Fruit fly (Drosophila melanogaster) whole organism, embryonic: Measurements from ENCODE around the gene nonC.

Source experiments
- Aef1 ChIP-seq: fragments of 200-800 bp; sonication (Bioruptor generic); IDR thresholded peaks from 3 replicates; pipeline ENCODE4 v1.3.6; 2022; ENCODE audit warnings: missing biosample characterization, missing genetic modification characterization
- Blimp-1 ChIP-seq: fragments of 200-800 bp; sonication (Bioruptor generic); optimal IDR thresholded peaks from 3 replicates; lab custom pipeline; 2018; ENCODE audit warnings: missing biosample characterization, missing genetic modification characterization, mild to moderate bottlenecking, moderate library complexity, missing genetic modification reagents
- CG11504 ChIP-seq: fragments of 200-800 bp; sonication (Bioruptor generic); optimal IDR thresholded peaks from 3 replicates; lab custom pipeline; 2019; ENCODE audit warnings: missing biosample characterization, mild to moderate bottlenecking, missing genetic modification characterization, moderate library complexity
- CG11723 ChIP-seq: fragments of 200-800 bp; sonication (Bioruptor generic); optimal IDR thresholded peaks from 2 replicates; lab custom pipeline; 2017; ENCODE audit warnings: missing biosample characterization, mild to moderate bottlenecking, missing genetic modification characterization
- CG12299 ChIP-seq: fragments of 200-800 bp; sonication (Bioruptor generic); optimal IDR thresholded peaks from 2 replicates; lab custom pipeline; 2018; ENCODE audit warnings: missing biosample characterization, mild to moderate bottlenecking, missing genetic modification characterization
- CG13287 ChIP-seq: fragments of 200-800 bp; sonication (Bioruptor generic); IDR thresholded peaks from 2 replicates; pipeline ENCODE4 v1.3.6; 2022; ENCODE audit warnings: missing biosample characterization, missing genetic modification characterization; ENCODE audit not compliant: partially characterized antibody
- CG17328 ChIP-seq: fragments of 200-800 bp; sonication (Bioruptor generic); IDR thresholded peaks from 2 replicates; pipeline ENCODE4 v1.3.6; 2022; ENCODE audit warnings: missing biosample characterization, missing genetic modification characterization
- CG17359 ChIP-seq: fragments of 200-800 bp; sonication (Bioruptor generic); optimal IDR thresholded peaks from 3 replicates; lab custom pipeline; 2018; ENCODE audit warnings: missing biosample characterization, mild to moderate bottlenecking, missing genetic modification characterization, moderate library complexity
- CG17385 ChIP-seq: fragments of 200-800 bp; sonication (Bioruptor generic); optimal IDR thresholded peaks from 3 replicates; lab custom pipeline; 2018; ENCODE audit warnings: missing biosample characterization, mild to moderate bottlenecking, missing genetic modification characterization
- CG18476 ChIP-seq: fragments of 200-800 bp; sonication (Bioruptor generic); optimal IDR thresholded peaks from 2 replicates; lab custom pipeline; 2016; ENCODE audit warnings: missing biosample characterization, mild to moderate bottlenecking, missing genetic modification characterization
- CG2120 ChIP-seq: fragments of 200-800 bp; sonication (Bioruptor generic); optimal IDR thresholded peaks from 3 replicates; lab custom pipeline; 2016; ENCODE audit warnings: missing biosample characterization, missing genetic modification characterization
- CG2889 ChIP-seq: fragments of 200-800 bp; sonication (Bioruptor generic); IDR thresholded peaks from 3 replicates; pipeline ENCODE4 v1.3.6; 2022; ENCODE audit warnings: missing biosample characterization, missing genetic modification characterization
- CG32767 ChIP-seq: fragments of 200-800 bp; sonication (Bioruptor generic); IDR thresholded peaks from 2 replicates; pipeline ENCODE4 v1.3.6; 2022; ENCODE audit warnings: missing biosample characterization, missing genetic modification characterization
- CG3281 ChIP-seq: fragments of 200-800 bp; sonication (Bioruptor generic); optimal IDR thresholded peaks from 3 replicates; lab custom pipeline; 2017; ENCODE audit warnings: missing biosample characterization, mild to moderate bottlenecking, missing genetic modification characterization
- CG34422 ChIP-seq: fragments of 200-800 bp; sonication (Bioruptor generic); IDR thresholded peaks from 3 replicates; pipeline ENCODE4 v1.3.6; 2022; ENCODE audit warnings: missing biosample characterization, missing genetic modification characterization
- CG42726 ChIP-seq: fragments of 200-800 bp; sonication (Bioruptor generic); IDR thresholded peaks from 2 replicates; pipeline ENCODE4 v1.3.6; 2022; ENCODE audit warnings: missing biosample characterization, missing genetic modification characterization; ENCODE audit not compliant: partially characterized antibody
- CG6813 ChIP-seq: fragments of 200-800 bp; sonication (Bioruptor generic); optimal IDR thresholded peaks from 2 replicates; lab custom pipeline; 2017; ENCODE audit warnings: missing biosample characterization, missing genetic modification characterization, mild to moderate bottlenecking, moderate library complexity, missing genetic modification reagents
- CG8388 ChIP-seq: fragments of 200-800 bp; sonication (Bioruptor generic); optimal IDR thresholded peaks from 2 replicates; lab custom pipeline; 2019; ENCODE audit warnings: missing biosample characterization, mild to moderate bottlenecking, missing genetic modification characterization, moderate library complexity
- CG9727 ChIP-seq: fragments of 200-800 bp; sonication (Bioruptor generic); optimal IDR thresholded peaks from 3 replicates; lab custom pipeline; 2017; ENCODE audit warnings: missing biosample characterization, mild to moderate bottlenecking, missing genetic modification characterization
- CoRest ChIP-seq: fragments of 200-800 bp; sonication (Bioruptor generic); optimal IDR thresholded peaks from 3 replicates; lab custom pipeline; 2018; ENCODE audit warnings: missing biosample characterization, mild to moderate bottlenecking, missing genetic modification characterization, moderate library complexity
- CrebB ChIP-seq: fragments of 200-800 bp; sonication (Bioruptor generic); optimal IDR thresholded peaks from 3 replicates; lab custom pipeline; 2018; ENCODE audit warnings: missing biosample characterization, mild to moderate bottlenecking, missing genetic modification characterization
- Deaf1 ChIP-seq: fragments of 200-800 bp; optimal IDR thresholded peaks from 3 replicates; lab custom pipeline; 2019; ENCODE audit warnings: missing biosample characterization, mild to moderate bottlenecking, missing genetic modification characterization, moderate library complexity
- Hmx ChIP-seq: fragments of 200-800 bp; sonication (Bioruptor generic); optimal IDR thresholded peaks from 2 replicates; lab custom pipeline; 2016; ENCODE audit warnings: missing biosample characterization, missing genetic modification characterization
- Jarid2 ChIP-seq: fragments of 200-800 bp; sonication (Bioruptor generic); optimal IDR thresholded peaks from 3 replicates; lab custom pipeline; 2017; ENCODE audit warnings: mild to moderate bottlenecking, missing biosample characterization, missing genetic modification reagents, missing genetic modification characterization
- Lhr ChIP-seq: fragments of 200-800 bp; sonication (Bioruptor generic); optimal IDR thresholded peaks from 3 replicates; lab custom pipeline; 2017; ENCODE audit warnings: mild to moderate bottlenecking, missing biosample characterization, missing genetic modification reagents, missing genetic modification characterization
- Rfx ChIP-seq: fragments of 200-800 bp; sonication (Bioruptor generic); IDR thresholded peaks from 2 replicates; pipeline ENCODE4 v1.3.6; 2022; ENCODE audit warnings: missing biosample characterization, missing genetic modification characterization
- Sox100B ChIP-seq: fragments of 200-800 bp; sonication (Bioruptor generic); optimal IDR thresholded peaks from 3 replicates; lab custom pipeline; 2018; ENCODE audit warnings: missing biosample characterization, mild to moderate bottlenecking, missing genetic modification characterization
- abd-A ChIP-seq: fragments of 200-800 bp; sonication (Bioruptor generic); optimal IDR thresholded peaks from 3 replicates; lab custom pipeline; 2019; ENCODE audit warnings: missing biosample characterization, mild to moderate bottlenecking, missing genetic modification characterization, moderate library complexity
- amos ChIP-seq: fragments of 200-800 bp; sonication (Bioruptor generic); IDR thresholded peaks from 2 replicates; pipeline ENCODE4 v1.3.6; 2022; ENCODE audit warnings: missing biosample characterization, missing genetic modification characterization; ENCODE audit not compliant: partially characterized antibody
- aop ChIP-seq: fragments of 200-800 bp; sonication (Bioruptor generic); IDR thresholded peaks from 2 replicates; pipeline ENCODE4 v1.3.6; 2022; ENCODE audit warnings: missing biosample characterization, missing genetic modification characterization
- ap ChIP-seq: fragments of 200-800 bp; sonication (Bioruptor generic); IDR thresholded peaks from 2 replicates; pipeline ENCODE4 v1.3.6; 2022; ENCODE audit warnings: missing biosample characterization, missing genetic modification characterization
- ase ChIP-seq: fragments of 200-800 bp; sonication (Bioruptor generic); IDR thresholded peaks from 3 replicates; pipeline ENCODE4 v1.3.6; 2022; ENCODE audit warnings: missing biosample characterization, missing genetic modification characterization
- ci ChIP-seq: fragments of 200-800 bp; sonication (Bioruptor generic); IDR thresholded peaks from 3 replicates; pipeline ENCODE4 v1.3.6; 2022; ENCODE audit warnings: missing biosample characterization, missing genetic modification characterization
- crol ChIP-seq: fragments of 200-800 bp; sonication (Bioruptor generic); IDR thresholded peaks from 2 replicates; pipeline ENCODE4 v1.3.6; 2022; ENCODE audit warnings: missing biosample characterization, missing genetic modification characterization
- gcm2 ChIP-seq: fragments of 200-800 bp; sonication (Bioruptor generic); optimal IDR thresholded peaks from 2 replicates; lab custom pipeline; 2016; ENCODE audit warnings: missing biosample characterization, missing genetic modification characterization
- gsb-n ChIP-seq: fragments of 200-800 bp; sonication (Bioruptor generic); optimal IDR thresholded peaks from 3 replicates; lab custom pipeline; 2018; ENCODE audit warnings: missing biosample characterization, mild to moderate bottlenecking, missing genetic modification characterization
- lab ChIP-seq: fragments of 200-800 bp; sonication (Bioruptor generic); optimal IDR thresholded peaks from 3 replicates; lab custom pipeline; 2017; ENCODE audit warnings: missing biosample characterization, missing genetic modification characterization, mild to moderate bottlenecking, moderate library complexity, missing genetic modification reagents
- lov ChIP-seq, 2 experiments: fragments of 200-800 bp in 1 of 2; fragments of >200 bp in 1 of 2; sonication (Bioruptor generic) in 1 of 2; IDR thresholded peaks in 1 of 2; optimal IDR thresholded peaks in 1 of 2; 2 replicates in 1 of 2; 3 replicates in 1 of 2; pipeline versions ENCODE4 v1.3.6 to Lab custom; 2017 to 2022; ENCODE audit warnings: missing biosample characterization in 1 of 2, missing genetic modification characterization in 1 of 2
- nerfin-1 ChIP-seq: fragments of 200-800 bp; sonication (Bioruptor generic); optimal IDR thresholded peaks from 3 replicates; lab custom pipeline; 2019; ENCODE audit warnings: missing biosample characterization, mild to moderate bottlenecking, missing genetic modification characterization, moderate library complexity
- nom ChIP-seq: fragments of 200-800 bp; sonication (Bioruptor generic); optimal IDR thresholded peaks from 2 replicates; lab custom pipeline; 2017; ENCODE audit warnings: missing biosample characterization, missing genetic modification characterization, mild to moderate bottlenecking, moderate library complexity, missing genetic modification reagents
- psq ChIP-seq: fragments of 200-800 bp; sonication (Bioruptor generic); optimal IDR thresholded peaks from 2 replicates; lab custom pipeline; 2017; ENCODE audit warnings: missing biosample characterization, missing genetic modification characterization
- pum ChIP-seq: fragments of 200-800 bp; sonication (Bioruptor generic); optimal IDR thresholded peaks from 2 replicates; lab custom pipeline; 2016; ENCODE audit warnings: missing biosample characterization, missing genetic modification characterization
- rib ChIP-seq: fragments of 200-800 bp; sonication (Bioruptor generic); IDR thresholded peaks from 2 replicates; pipeline ENCODE4 v1.3.6; 2022; ENCODE audit warnings: missing biosample characterization, missing genetic modification characterization
- scrt ChIP-seq: fragments of 200-800 bp; sonication (Bioruptor generic); optimal IDR thresholded peaks from 2 replicates; lab custom pipeline; 2018; ENCODE audit warnings: missing biosample characterization, mild to moderate bottlenecking, missing genetic modification characterization, moderate library complexity
- sens ChIP-seq: fragments of 200-800 bp; sonication (Bioruptor generic); peaks from one replicate; lab custom pipeline; 2016; ENCODE audit warnings: missing biosample characterization, missing genetic modification characterization
- seq ChIP-seq: fragments of 200-800 bp; sonication (Bioruptor generic); IDR thresholded peaks from 2 replicates; pipeline ENCODE4 v1.3.6; 2022; ENCODE audit warnings: missing biosample characterization, missing genetic modification characterization
- slbo ChIP-seq: fragments of 200-800 bp; sonication (Bioruptor generic); IDR thresholded peaks from 2 replicates; pipeline ENCODE4 v1.3.6; 2022; ENCODE audit warnings: missing biosample characterization, missing genetic modification characterization
- sr ChIP-seq: fragments of 200-800 bp; sonication (Bioruptor generic); IDR thresholded peaks from 3 replicates; pipeline ENCODE4 v1.3.6; 2022; ENCODE audit warnings: missing biosample characterization, missing genetic modification characterization

The nonC gene

dm6 chrX:6868024-6868628 is 43.8 kb downstream of the nonC start (continued):
- TF ChIP-seq CG17359 (tag; lab: Kevin White, UChicago) (peak; percentile 9), Deaf1 (tag; lab: Kevin White, UChicago) (peak; percentile 93), ci (GFP tag; lab: Robert Waterston, UW) (peak; percentile 67; the same call in 2 of the 3 replicates), CG11723 (GFP tag; lab: Kevin White, UChicago) (peak; percentile 38), Aef1 (0 out of 3 replicates have a peak, but pooled peaks have one; percentile 8), Hmx (GFP tag; lab: Kevin White, UChicago) (no peak), CG11504 (tag; lab: Kevin White, UChicago) (no peak), scrt (GFP tag; lab: Kevin White, UChicago) (peak; percentile 19), lov (optimal IDR thresholded peaks at IDR 0.05; lab: Kevin White, UChicago) (no peak), lov (GFP tag; IDR thresholded peaks at IDR 0.05; lab: Robert Waterston, UW) (peak; percentile 67; the same call in 1 of the 3 replicates), Jarid2 (GFP tag; lab: Kevin White, UChicago) (peak; percentile 77), CrebB (tag; lab: Kevin White, UChicago) (peak; percentile 9), amos (GFP tag; lab: Robert Waterston, UW) (peak; percentile 35; the same call in 1 of the 2 replicates), CG17328 (GFP tag; lab: Robert Waterston, UW) (peak; percentile 27; the same call in 1 of the 2 replicates), nom (GFP tag; lab: Kevin White, UChicago) (peak; percentile 27), rib (GFP tag; lab: Robert Waterston, UW) (peak; percentile 77; the same call in 1 of the 2 replicates), CG17385 (peak; percentile 56), Lhr (no peak), abd-A (tag; lab: Kevin White, UChicago) (peak; percentile 37), crol (peak; percentile 95), sens (GFP tag; lab: Kevin White, UChicago) (peak; percentile 60), CG12299 (peak; percentile 16), pum (GFP tag; lab: Kevin White, UChicago) (no peak), CG13287 (GFP tag; lab: Robert Waterston, UW) (peak; percentile 46; the same call in 1 of the 2 replicates), CG18476 (GFP tag; lab: Kevin White, UChicago) (no peak), seq (GFP tag; lab: Robert Waterston, UW) (peak; percentile 6; the same call in 1 of the 2 replicates), Blimp-1 (GFP tag; lab: Kevin White, UChicago) (no peak), CoRest (tag; lab: Kevin White, UChicago) (peak; percentile 78), nerfin-1 (tag; lab: Kevin White, UChicago) (peak; percentile 57), CG2120 (peak; percentile 26), CG32767 (GFP tag; lab: Robert Waterston, UW) (peak; percentile 26; the same call in 1 of the 2 replicates), gsb-n (tag; lab: Kevin White, UChicago) (no peak), ap (no peak), CG6813 (no peak), slbo (GFP tag; lab: Robert Waterston, UW) (peak; percentile 44), ase (GFP tag; lab: Robert Waterston, UW) (no peak), CG9727 (GFP tag; lab: Kevin White, UChicago) (no peak), gcm2 (GFP tag; lab: Kevin White, UChicago) (no peak), CG34422 (GFP tag; lab: Robert Waterston, UW) (peak; percentile 66; the same call in 1 of the 3 replicates), psq (peak; percentile 87), aop (GFP tag; lab: Robert Waterston, UW) (0 out of 2 replicates have a peak, but pooled peaks have one; percentile 16), CG8388 (GFP tag; lab: Kevin White, UChicago) (peak; percentile 9), lab (no peak), CG3281 (GFP tag; lab: Kevin White, UChicago) (no peak), Rfx (GFP tag; lab: Robert Waterston, UW) (peak; percentile 44; the same call in 1 of the 2 replicates), CG42726 (peak; percentile 62; the same call in 1 of the 2 replicates), sr (GFP tag; lab: Robert Waterston, UW) (0 out of 3 replicates have a peak, but pooled peaks have one; percentile 26), Sox100B (no peak), CG2889 (GFP tag; lab: Robert Waterston, UW) (0 out of 3 replicates have a peak, but pooled peaks have one; percentile 22)
